Worm (Caenorhabditis elegans) whole organism, L1 larva: ENCODE measurements around the gene srd-47.

Experiments used
- aha-1 ChIP-seq: fragments of 150-350 bp; optimal IDR thresholded peaks from 2 replicates; lab custom pipeline; 2014; ENCODE audit warnings: missing biosample characterization, missing genetic modification characterization
- ama-1 ChIP-seq: fragments of 150-350 bp; optimal IDR thresholded peaks from 2 replicates; lab custom pipeline; 2014
- lsy-2 ChIP-seq, 2 experiments: fragments of 150-350 bp; optimal IDR thresholded peaks; 2 replicates each; lab custom pipeline; 2014; ENCODE audit warnings: missing biosample characterization in 2 of 2, missing genetic modification characterization in 2 of 2
- nhr-237 ChIP-seq: fragments of 150-350 bp; optimal IDR thresholded peaks from 2 replicates; lab custom pipeline; 2014; ENCODE audit warnings: missing biosample characterization, missing genetic modification characterization
- nhr-47 ChIP-seq: sonication (generic microtip); optimal IDR thresholded peaks from 2 replicates; lab custom pipeline; 2016; ENCODE audit warnings: mild to moderate bottlenecking, missing genetic modification characterization, moderate library complexity, missing compliant biosample characterization
- nhr-85 ChIP-seq: sonication (generic microtip); peaks from one replicate; lab custom pipeline; 2016; ENCODE audit warnings: missing genetic modification characterization, inconsistent platforms, missing compliant biosample characterization
- tbx-2 ChIP-seq: sonication (generic microtip); optimal IDR thresholded peaks from 2 replicates; lab custom pipeline; 2016; ENCODE audit warnings: missing genetic modification characterization, missing compliant biosample characterization
- unc-62 ChIP-seq: fragments of 150-350 bp; optimal IDR thresholded peaks from 2 replicates; lab custom pipeline; 2014; ENCODE audit warnings: missing biosample characterization, missing genetic modification reagents, missing genetic modification characterization
- ztf-4 ChIP-seq: fragments of 150-350 bp; optimal IDR thresholded peaks from 2 replicates; lab custom pipeline; 2014; ENCODE audit warnings: missing biosample characterization, missing genetic modification characterization

- no peak for TF ChIP-seq unc-62 (GFP tag; lab: Kevin White, UChicago)
- TF ChIP-seq lsy-2 (tag; optimal IDR thresholded peaks at IDR 0.05; lab: Kevin White, UChicago): no peak
- no peak for TF ChIP-seq nhr-85 (tag; lab: Kevin White, UChicago)
- no peak for TF ChIP-seq nhr-47 (tag; lab: Kevin White, UChicago)
- no peak for TF ChIP-seq nhr-237
- TF ChIP-seq ama-1: no peak
- no peak for TF ChIP-seq tbx-2 (tag; lab: Kevin White, UChicago)
- no peak for TF ChIP-seq aha-1 (tag; lab: Kevin White, UChicago)
- TF ChIP-seq ztf-4: no peak
These were observed 49.3 kb upstream of the srd-47 start for ce11 chrX:12284161-12284560.
